Fruit fly (Drosophila melanogaster) whole organism, prepupa: Measurements from ENCODE around the gene drm.

Experiments used
- CG10631 ChIP-seq: fragments of 200-800 bp; sonication (Bioruptor generic); optimal IDR thresholded peaks from 2 replicates; lab custom pipeline; 2016; ENCODE audit warnings: missing biosample characterization, missing genetic modification characterization
- Ets21C ChIP-seq: fragments of 200-800 bp; sonication (Bioruptor generic); optimal IDR thresholded peaks from 3 replicates; lab custom pipeline; 2016; ENCODE audit warnings: missing biosample characterization, missing genetic modification characterization
- cyc ChIP-seq: fragments of 200-800 bp; sonication (Bioruptor generic); optimal IDR thresholded peaks from 3 replicates; lab custom pipeline; 2016; ENCODE audit warnings: missing biosample characterization, missing genetic modification characterization

- TF ChIP-seq Ets21C (GFP tag; lab: Kevin White, UChicago) (peak; percentile 24), CG10631 (GFP tag; lab: Kevin White, UChicago) (peak; percentile 17), cyc (peak; percentile 42)
Measured at dm6 chr2L:3567394-3567793, 28.3 kb downstream of the drm start.
